Worm (Caenorhabditis elegans): Measurements from ENCODE around the gene mdt-9.

DNA sequence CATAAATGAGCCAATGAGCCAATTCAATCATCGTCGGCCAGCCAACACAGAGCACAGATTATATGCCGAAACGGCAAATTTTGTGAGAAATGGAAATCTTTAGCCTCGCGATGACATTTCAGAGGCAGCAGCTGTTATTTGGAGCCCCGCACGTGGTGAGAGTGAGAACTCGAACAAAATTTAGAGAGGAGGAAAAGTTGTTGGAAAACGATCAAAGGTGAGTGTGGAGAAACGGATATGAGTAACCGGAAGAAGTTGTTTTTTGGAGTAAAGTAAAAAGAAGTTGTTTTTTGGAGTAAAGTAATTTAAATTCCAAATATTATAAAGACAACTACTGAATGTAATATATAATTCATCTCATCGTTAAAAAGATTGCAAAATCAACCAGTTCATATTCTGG is 12.5 kb downstream of the mdt-9 start, which contains the start of gene Y62E10A.13:
- TF ChIP-seq nhr-11 (tag; optimal IDR thresholded peaks at IDR 0.05) (no peak), lin-11 (tag; optimal IDR thresholded peaks at IDR 0.05) (no peak), ceh-34 (tag; optimal IDR thresholded peaks at IDR 0.05) (no peak), hlh-6 (tag; optimal IDR thresholded peaks at IDR 0.05) (no peak), gmeb-2 (tag; optimal IDR thresholded peaks at IDR 0.05) (no peak), fkh-10 (GFP tag; optimal IDR thresholded peaks at IDR 0.05) (no peak), nfya-1 (tag; optimal IDR thresholded peaks at IDR 0.05) (no peak), syd-9 (tag; optimal IDR thresholded peaks at IDR 0.05) (no peak), C08G9.2 (tag; optimal IDR thresholded peaks at IDR 0.05) (no peak), elt-4 (tag; optimal IDR thresholded peaks at IDR 0.05) (no peak), pros-1 (tag; optimal IDR thresholded peaks at IDR 0.05) (no peak), zip-5 (tag; optimal IDR thresholded peaks at IDR 0.05) (no peak), pag-3 (tag; optimal IDR thresholded peaks at IDR 0.05; ENCODE audit: borderline replicate concordance) (no peak), dve-1 (tag; optimal IDR thresholded peaks at IDR 0.05) (no peak)
